Fruit fly (Drosophila melanogaster): ENCODE results near the gene CG43998.

The CG43998 gene

DNA sequence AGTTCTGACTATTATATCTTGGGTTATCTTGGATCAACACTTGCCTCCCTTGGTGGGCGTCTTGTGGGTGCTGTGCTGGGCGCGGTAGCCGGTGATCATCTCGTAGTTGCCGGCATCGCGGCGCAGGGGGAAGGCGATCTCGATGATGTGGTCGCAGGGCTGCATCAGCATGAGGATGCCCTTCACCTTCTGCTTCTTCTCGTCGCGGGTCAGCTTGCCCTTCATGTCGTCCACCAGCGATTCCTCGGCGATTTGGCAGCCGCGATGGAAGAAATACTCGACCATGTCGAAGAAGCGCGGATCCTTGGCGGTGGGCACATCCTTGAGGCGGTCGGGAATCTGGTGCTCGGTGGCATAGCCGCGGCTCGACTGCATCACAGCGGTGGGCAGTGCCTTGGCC is 13.8 kb upstream of the CG43998 start:
- TF ChIP-seq CG11617 (GFP tag; optimal IDR thresholded peaks at IDR 0.05), result no peak
- no peak for TF ChIP-seq pad (GFP tag; optimal IDR thresholded peaks at IDR 0.05)
- no peak for TF ChIP-seq CG1620 (GFP tag; optimal IDR thresholded peaks at IDR 0.05)
- no peak for TF ChIP-seq kay (GFP tag; ENCODE audit: borderline replicate concordance)
- no peak for TF ChIP-seq CG14711 (tag; optimal IDR thresholded peaks at IDR 0.05)
- TF ChIP-seq cic (GFP tag; optimal IDR thresholded peaks at IDR 0.05), result no peak
- TF ChIP-seq toe (GFP tag; optimal IDR thresholded peaks at IDR 0.05), result no peak
- TF ChIP-seq CG5204 (GFP tag; optimal IDR thresholded peaks at IDR 0.05), result no peak
- TF ChIP-seq CG7045 (GFP tag; optimal IDR thresholded peaks at IDR 0.05), result no peak
- TF ChIP-seq Crg-1 (GFP tag; optimal IDR thresholded peaks at IDR 0.05), result no peak
- no peak for TF ChIP-seq CG7101 (tag; optimal IDR thresholded peaks at IDR 0.05)

DNA sequence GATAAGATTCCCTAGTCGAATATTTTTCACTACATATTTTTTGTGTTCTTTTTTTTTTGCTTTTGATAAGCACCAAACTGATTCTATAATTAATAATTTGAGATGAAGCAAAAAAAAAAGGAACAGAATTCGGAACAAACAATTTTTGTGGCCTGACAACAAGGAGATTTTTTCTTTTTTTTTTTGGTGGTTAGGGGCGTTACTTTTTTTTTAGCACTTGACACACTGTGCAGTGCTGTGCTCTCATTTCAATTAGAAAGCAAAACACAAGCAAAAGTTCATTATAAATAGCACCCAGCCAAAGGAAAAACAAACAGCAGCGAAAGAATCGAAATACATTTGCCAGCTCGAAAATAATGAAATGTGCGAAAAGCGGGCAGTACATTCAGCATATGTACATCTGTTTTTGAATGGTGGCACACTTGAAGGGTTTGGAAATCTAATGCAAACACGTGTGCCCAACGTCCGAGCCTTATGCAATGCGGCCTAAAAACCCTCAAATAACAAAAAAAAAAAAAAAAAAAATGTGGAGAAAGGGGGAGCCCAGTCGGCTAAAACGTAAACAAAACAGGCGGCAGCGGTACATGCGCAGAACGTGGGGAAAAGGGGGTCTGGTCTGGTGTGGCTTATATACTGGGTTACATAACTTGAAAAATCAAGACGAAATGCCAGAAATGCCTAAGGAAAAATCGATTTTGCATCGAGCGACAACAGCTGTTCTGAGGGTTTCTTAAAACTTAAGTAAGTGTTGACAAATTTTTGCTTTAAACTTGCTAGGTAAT is 13.0 kb upstream of the CG43998 start:
- TF ChIP-seq CG5204 (GFP tag; optimal IDR thresholded peaks at IDR 0.05), result no peak
- TF ChIP-seq ovo (GFP tag; optimal IDR thresholded peaks at IDR 0.05), result no peak
- TF ChIP-seq CG12768 (GFP tag; optimal IDR thresholded peaks at IDR 0.05), result peak; percentile 6
- no peak for TF ChIP-seq tj (GFP tag; optimal IDR thresholded peaks at IDR 0.05)
- TF ChIP-seq kay (GFP tag; ENCODE audit: borderline replicate concordance), result peak; percentile 84
- TF ChIP-seq Mnt (GFP tag; optimal IDR thresholded peaks at IDR 0.05), result peak; percentile 25

DNA sequence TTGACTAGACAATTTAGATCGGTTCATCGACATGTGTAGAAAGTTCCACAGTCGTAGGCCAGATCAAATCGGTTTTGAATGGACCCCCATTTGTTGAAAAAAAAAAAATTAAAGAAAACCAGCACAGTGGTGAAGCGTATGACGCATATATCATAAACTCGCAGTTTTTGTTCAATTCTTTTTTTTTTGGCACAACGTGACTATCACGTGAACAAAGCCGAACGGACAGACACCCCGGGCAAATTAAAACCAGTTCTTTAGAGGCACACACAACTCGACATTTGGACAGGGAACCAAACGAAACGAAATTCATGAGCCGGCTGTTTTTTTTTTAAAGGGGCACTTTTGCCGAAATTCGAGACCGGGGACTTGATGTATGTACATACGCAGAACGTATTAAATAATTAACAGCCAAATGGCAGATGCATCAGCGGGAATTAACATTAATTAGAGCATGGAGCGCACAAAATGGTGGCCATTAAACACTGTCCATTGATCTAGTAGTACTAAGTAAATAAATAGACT is 12.1 kb upstream of the CG43998 start:
- TF ChIP-seq tj (GFP tag; optimal IDR thresholded peaks at IDR 0.05) (peak; percentile 84), CG12768 (GFP tag; optimal IDR thresholded peaks at IDR 0.05) (no peak)

DNA sequence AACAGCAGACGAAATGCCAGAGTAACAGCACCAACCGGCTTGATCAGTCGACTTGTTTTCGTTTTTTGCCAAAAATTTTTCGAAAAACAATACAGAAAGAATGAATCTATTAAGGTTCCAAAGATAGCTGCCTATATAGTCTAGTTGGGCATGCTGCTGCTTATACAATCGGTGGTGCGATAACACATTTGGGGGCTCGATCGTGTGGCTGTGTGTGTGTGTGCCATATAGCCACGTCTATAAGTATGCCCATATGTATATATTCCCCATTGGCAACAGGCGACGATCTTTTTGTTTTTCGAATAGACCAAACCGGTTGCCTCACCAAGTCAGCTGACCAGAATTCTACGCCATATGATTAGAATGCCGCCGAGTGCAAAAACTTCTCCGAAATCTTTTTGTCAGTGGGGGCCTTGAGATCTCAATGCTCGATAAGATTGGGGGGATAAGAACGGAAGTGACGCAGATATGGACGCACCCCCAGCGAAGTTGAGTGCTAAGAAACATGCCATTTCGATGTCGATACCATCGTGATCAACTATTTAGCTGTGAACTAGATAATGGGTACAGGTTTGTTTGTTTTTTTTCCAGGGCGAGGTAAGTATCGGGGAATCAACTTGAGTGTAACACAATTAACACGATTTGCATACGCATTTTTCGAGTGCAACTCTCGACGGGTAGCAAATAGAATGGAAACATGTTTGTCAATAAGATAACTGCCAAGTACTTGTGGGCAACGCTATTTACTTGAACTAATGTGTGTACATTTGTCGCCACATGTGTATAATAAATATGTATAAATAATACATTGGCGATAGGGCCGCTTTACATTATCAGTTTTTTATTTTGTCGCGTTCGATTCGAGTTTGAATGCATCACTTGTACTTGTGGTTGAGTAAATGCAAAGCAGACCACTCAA is 11.4 kb upstream of the CG43998 start:
- TF ChIP-seq Mnt (GFP tag; optimal IDR thresholded peaks at IDR 0.05) (peak; percentile 87), CG33017 (tag; optimal IDR thresholded peaks at IDR 0.05) (peak; percentile 86), CG7045 (GFP tag; optimal IDR thresholded peaks at IDR 0.05) (peak; percentile 94), tj (GFP tag; optimal IDR thresholded peaks at IDR 0.05) (no peak), Crg-1 (GFP tag; optimal IDR thresholded peaks at IDR 0.05) (peak; percentile 97), pad (GFP tag; optimal IDR thresholded peaks at IDR 0.05) (peak; percentile 81), CG1620 (GFP tag; optimal IDR thresholded peaks at IDR 0.05) (peak; percentile 85), CG7101 (tag; optimal IDR thresholded peaks at IDR 0.05) (peak; percentile 92), CG5204 (GFP tag; optimal IDR thresholded peaks at IDR 0.05) (no peak), CG14711 (tag; optimal IDR thresholded peaks at IDR 0.05) (peak; percentile 78), Clk (GFP tag; optimal IDR thresholded peaks at IDR 0.05) (peak; percentile 91), toe (GFP tag; optimal IDR thresholded peaks at IDR 0.05) (no peak), kay (GFP tag; ENCODE audit: borderline replicate concordance) (peak; percentile 99), cnc (optimal IDR thresholded peaks at IDR 0.05) (no peak), cic (GFP tag; optimal IDR thresholded peaks at IDR 0.05) (peak; percentile 98), CG11617 (GFP tag; optimal IDR thresholded peaks at IDR 0.05) (peak; percentile 83), ovo (GFP tag; optimal IDR thresholded peaks at IDR 0.05) (peak; percentile 98), Hr96 (GFP tag; optimal IDR thresholded peaks at IDR 0.05) (peak; percentile 57), CG12768 (GFP tag; optimal IDR thresholded peaks at IDR 0.05) (peak; percentile 97), bab1 (GFP tag; optimal IDR thresholded peaks at IDR 0.05) (no peak)

DNA sequence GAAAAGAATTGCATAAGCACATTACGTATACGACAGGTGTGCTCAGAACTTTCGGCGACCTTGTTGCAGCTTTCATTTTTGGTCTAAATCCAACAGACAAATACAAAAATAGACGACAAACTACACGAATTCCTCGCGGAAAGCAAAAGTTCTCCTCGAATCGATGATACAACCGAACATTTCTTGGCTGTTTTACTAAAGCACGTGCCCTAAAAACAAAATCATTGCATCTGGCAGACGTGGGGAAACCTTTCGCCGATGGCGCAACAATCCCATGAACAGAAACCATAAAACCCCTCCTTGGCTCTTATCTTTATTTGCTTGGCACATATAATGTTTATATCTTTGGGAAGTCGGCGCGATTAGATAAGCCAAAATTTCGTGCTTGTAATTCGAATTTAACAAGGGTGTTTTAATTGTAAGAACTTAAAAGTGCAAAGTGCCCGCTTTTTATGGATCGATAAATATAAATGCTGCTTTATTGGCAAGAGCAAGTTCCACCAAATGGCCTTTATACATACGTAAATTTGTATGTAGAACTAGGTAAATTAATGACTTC is 9.8 kb upstream of the CG43998 start:
- TF ChIP-seq bab1 (GFP tag; optimal IDR thresholded peaks at IDR 0.05) (no peak), CG7101 (tag; optimal IDR thresholded peaks at IDR 0.05) (no peak), toe (GFP tag; optimal IDR thresholded peaks at IDR 0.05) (no peak), ovo (GFP tag; optimal IDR thresholded peaks at IDR 0.05) (no peak), CG11617 (GFP tag; optimal IDR thresholded peaks at IDR 0.05) (peak; percentile 54), CG7045 (GFP tag; optimal IDR thresholded peaks at IDR 0.05) (peak; percentile 29), cic (GFP tag; optimal IDR thresholded peaks at IDR 0.05) (peak; percentile 63), CG1620 (GFP tag; optimal IDR thresholded peaks at IDR 0.05) (no peak), Clk (GFP tag; optimal IDR thresholded peaks at IDR 0.05) (no peak), Hr96 (GFP tag; optimal IDR thresholded peaks at IDR 0.05) (no peak), Crg-1 (GFP tag; optimal IDR thresholded peaks at IDR 0.05) (no peak), CG12768 (GFP tag; optimal IDR thresholded peaks at IDR 0.05) (peak; percentile 52), pad (GFP tag; optimal IDR thresholded peaks at IDR 0.05) (peak; percentile 54), CG33017 (tag; optimal IDR thresholded peaks at IDR 0.05) (peak; percentile 65), Mnt (GFP tag; optimal IDR thresholded peaks at IDR 0.05) (peak; percentile 37), CG14711 (tag; optimal IDR thresholded peaks at IDR 0.05) (no peak), tj (GFP tag; optimal IDR thresholded peaks at IDR 0.05) (no peak)
